Fruit fly (Drosophila melanogaster) whole organism, wandering third instar larva: Measurements from ENCODE around the gene OS9.

ENCODE experiments used
- Dfd ChIP-seq: fragments of >200 bp; optimal IDR thresholded peaks from 2 replicates; lab custom pipeline; 2017; ENCODE audit warnings: missing biosample characterization, missing genetic modification characterization
- Dif ChIP-seq: fragments of 200-275, 200-300 bp; sonication (Bioruptor generic); optimal IDR thresholded peaks from 2 replicates; lab custom pipeline; 2018; ENCODE audit warnings: missing biosample characterization, missing genetic modification characterization; ENCODE audit not compliant: partially characterized antibody
- GATAd ChIP-seq: sonication (Bioruptor generic); optimal IDR thresholded peaks from 2 replicates; lab custom pipeline; 2016; ENCODE audit warnings: missing biosample characterization, missing genetic modification characterization
- HLH106 ChIP-seq: fragments of 200-800 bp; optimal IDR thresholded peaks from 3 replicates; lab custom pipeline; 2019; ENCODE audit warnings: missing biosample characterization, mild to moderate bottlenecking, missing genetic modification characterization, moderate library complexity
- Hnf4 ChIP-seq: fragments of 200-800 bp; sonication (Bioruptor generic); optimal IDR thresholded peaks from 2 replicates; lab custom pipeline; 2016; ENCODE audit warnings: missing biosample characterization, mild to moderate bottlenecking, missing genetic modification characterization
- Hr78 ChIP-seq: fragments of >200 bp; optimal IDR thresholded peaks from 2 replicates; lab custom pipeline; 2017; ENCODE audit warnings: missing biosample characterization, missing genetic modification characterization
- Hr83 ChIP-seq: fragments of 200-300 bp; sonication (Bioruptor generic); optimal IDR thresholded peaks from 2 replicates; lab custom pipeline; 2016; ENCODE audit warnings: missing biosample characterization, mild to moderate bottlenecking, missing genetic modification characterization, moderate library complexity; ENCODE audit not compliant: poor library complexity, severe bottlenecking
- Jra ChIP-seq: sonication (Bioruptor generic); optimal IDR thresholded peaks from 2 replicates; lab custom pipeline; 2016; ENCODE audit warnings: missing biosample characterization, missing genetic modification characterization
- Mio ChIP-seq: sonication (Bioruptor generic); optimal IDR thresholded peaks from 2 replicates; lab custom pipeline; 2016; ENCODE audit warnings: missing biosample characterization, missing genetic modification characterization
- Myc ChIP-seq: fragments of >200 bp; optimal IDR thresholded peaks from 2 replicates; lab custom pipeline; 2017
- N ChIP-seq: fragments of >200 bp; optimal IDR thresholded peaks from 2 replicates; lab custom pipeline; 2018; ENCODE audit warnings: missing biosample characterization, missing external identifiers, missing genetic modification characterization
- OdsH ChIP-seq: fragments of 200-800 bp; sonication (Bioruptor generic); optimal IDR thresholded peaks from 2 replicates; lab custom pipeline; 2016; ENCODE audit warnings: missing biosample characterization, mild to moderate bottlenecking, missing genetic modification characterization
- Rel ChIP-seq, 2 experiments: fragments of 200-800 bp; sonication (Bioruptor generic) in 1 of 2; optimal IDR thresholded peaks; 2 replicates in 1 of 2; 3 replicates in 1 of 2; lab custom pipeline; 2016 to 2019; ENCODE audit warnings: mild to moderate bottlenecking in 2 of 2, missing biosample characterization in 2 of 2, missing genetic modification characterization in 2 of 2, moderate library complexity in 1 of 2
- Sp1 ChIP-seq: fragments of 200-800 bp; sonication (Bioruptor generic); optimal IDR thresholded peaks from 3 replicates; lab custom pipeline; 2019; ENCODE audit warnings: missing biosample characterization, mild to moderate bottlenecking, missing genetic modification characterization, moderate library complexity
- br ChIP-seq: fragments of 200-800 bp; sonication (Bioruptor generic); optimal IDR thresholded peaks from 2 replicates; lab custom pipeline; 2016; ENCODE audit warnings: missing biosample characterization, missing genetic modification characterization
- dl ChIP-seq, 2 experiments: fragments of 175-275, 200-275 bp in 1 of 2; fragments of 200-275 bp in 1 of 2; sonication (Bioruptor generic); optimal IDR thresholded peaks; lab custom pipeline; 2018; ENCODE audit warnings: mild to moderate bottlenecking in 2 of 2, missing biosample characterization in 2 of 2, missing genetic modification characterization in 2 of 2, moderate library complexity in 2 of 2; ENCODE audit not compliant: partially characterized antibody in 2 of 2, insufficient read depth in 1 of 2
- dmrt93B ChIP-seq: fragments of 200-800 bp; sonication (Bioruptor generic); optimal IDR thresholded peaks from 2 replicates; lab custom pipeline; 2018; ENCODE audit warnings: missing biosample characterization, mild to moderate bottlenecking, missing genetic modification characterization
- dsf ChIP-seq: sonication (Bioruptor generic); optimal IDR thresholded peaks from 2 replicates; lab custom pipeline; 2016; ENCODE audit warnings: missing biosample characterization, missing genetic modification characterization, borderline replicate concordance
- ey ChIP-seq: fragments of 200-800 bp; sonication (Bioruptor generic); optimal IDR thresholded peaks from 2 replicates; lab custom pipeline; 2016; ENCODE audit warnings: missing biosample characterization, missing genetic modification characterization
- foxo ChIP-seq, 2 experiments: fragments of 200-800 bp; sonication (Bioruptor generic); optimal IDR thresholded peaks; 2 replicates in 1 of 2; 3 replicates in 1 of 2; lab custom pipeline; 2016 to 2017; ENCODE audit warnings: missing biosample characterization in 2 of 2, missing genetic modification characterization in 2 of 2
- fru ChIP-seq: fragments of 200-800 bp; sonication (Bioruptor generic); optimal IDR thresholded peaks from 3 replicates; lab custom pipeline; 2016; ENCODE audit warnings: missing biosample characterization, mild to moderate bottlenecking, missing genetic modification characterization
- h ChIP-seq: fragments of 200-800 bp; sonication (Bioruptor generic); optimal IDR thresholded peaks from 3 replicates; lab custom pipeline; 2016; ENCODE audit warnings: missing biosample characterization, mild to moderate bottlenecking, missing genetic modification characterization
- jim ChIP-seq: fragments of 175-275, 200-325 bp; sonication (Bioruptor generic); optimal IDR thresholded peaks from 2 replicates; lab custom pipeline; 2016; ENCODE audit warnings: missing biosample characterization, mild to moderate bottlenecking, missing genetic modification characterization
- lola ChIP-seq: fragments of >200 bp; optimal IDR thresholded peaks from 2 replicates; lab custom pipeline; 2017; ENCODE audit warnings: missing biosample characterization, missing genetic modification characterization
- pan ChIP-seq: fragments of >200 bp; optimal IDR thresholded peaks from 2 replicates; lab custom pipeline; 2017
- psq ChIP-seq: fragments of 200-800 bp; sonication (Bioruptor generic); optimal IDR thresholded peaks from 3 replicates; lab custom pipeline; 2017; ENCODE audit warnings: missing biosample characterization, mild to moderate bottlenecking, missing genetic modification characterization, moderate library complexity
- rgr ChIP-seq: fragments of 200-800 bp; sonication (Bioruptor generic); optimal IDR thresholded peaks from 3 replicates; lab custom pipeline; 2016; ENCODE audit warnings: missing biosample characterization, mild to moderate bottlenecking, missing genetic modification characterization
- sv ChIP-seq: fragments of 200-800 bp; sonication (Bioruptor generic); optimal IDR thresholded peaks from 3 replicates; lab custom pipeline; 2016; ENCODE audit warnings: missing biosample characterization, missing genetic modification characterization
- tai ChIP-seq: sonication (Bioruptor generic); optimal IDR thresholded peaks from 2 replicates; lab custom pipeline; 2016; ENCODE audit warnings: missing biosample characterization, missing genetic modification characterization

OS9 gene

DNA sequence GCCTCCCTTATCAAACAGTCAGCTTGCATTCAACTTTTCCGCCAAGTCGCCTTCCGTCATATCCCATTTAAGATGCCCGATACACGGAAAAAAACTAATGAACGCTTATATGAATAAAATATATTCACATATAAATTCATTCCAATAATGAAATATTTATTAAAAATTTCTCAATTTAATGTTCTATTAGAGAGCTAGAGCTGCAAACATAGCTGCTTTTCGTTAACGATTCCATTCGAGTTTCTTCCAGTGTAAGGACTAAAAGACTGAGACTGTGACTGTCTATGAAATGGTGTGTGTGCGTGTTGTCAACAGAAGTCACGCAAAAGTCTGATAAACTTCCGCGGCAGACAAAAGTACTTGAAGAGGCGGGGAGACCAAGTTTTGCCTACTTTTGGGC, 36.2 kb downstream of the OS9 start:
- TF ChIP-seq OdsH (GFP tag; lab: Kevin White, UChicago) = no peak
- TF ChIP-seq foxo (GFP tag; optimal IDR thresholded peaks at IDR 0.05; lab: Kevin White, UChicago) = peak in 1 of 2 experiments; percentile 9
- TF ChIP-seq h (GFP tag; lab: Kevin White, UChicago) = peak; percentile 1

DNA sequence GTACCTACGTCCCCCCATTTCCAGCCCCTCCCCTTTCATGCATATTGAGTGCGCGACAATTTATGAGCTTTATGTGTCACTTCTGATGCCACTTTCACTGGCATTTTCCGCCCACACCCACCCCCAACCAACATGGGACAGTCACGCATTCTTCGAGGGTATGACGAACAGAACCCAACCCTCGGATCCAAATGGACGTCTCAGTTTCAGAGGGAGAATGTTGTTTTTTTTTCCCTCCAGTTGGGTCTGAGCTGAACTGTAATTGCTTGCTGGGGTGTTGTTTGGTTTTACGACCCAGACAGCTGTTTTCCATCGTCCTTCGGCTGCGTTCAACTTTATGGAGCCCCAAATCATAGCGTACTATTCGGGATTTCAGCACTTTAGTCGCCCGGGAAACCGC, 42.5 kb downstream of the OS9 start:
- TF ChIP-seq h (GFP tag; lab: Kevin White, UChicago) (no peak), jim (GFP tag; lab: Kevin White, UChicago) (no peak), br (GFP tag; lab: Kevin White, UChicago) (no peak), psq (GFP tag; lab: Kevin White, UChicago) (no peak), tai (GFP tag; lab: Kevin White, UChicago) (no peak), Dif (no peak), Hr83 (GFP tag; lab: Kevin White, UChicago) (no peak), HLH106 (tag; lab: Kevin White, UChicago) (no peak), foxo (GFP tag; optimal IDR thresholded peaks at IDR 0.05; lab: Kevin White, UChicago) (no peak), GATAd (GFP tag; lab: Kevin White, UChicago) (no peak), dmrt93B (GFP tag; lab: Kevin White, UChicago) (no peak), Myc (no peak), rgr (GFP tag; lab: Kevin White, UChicago) (no peak)

DNA sequence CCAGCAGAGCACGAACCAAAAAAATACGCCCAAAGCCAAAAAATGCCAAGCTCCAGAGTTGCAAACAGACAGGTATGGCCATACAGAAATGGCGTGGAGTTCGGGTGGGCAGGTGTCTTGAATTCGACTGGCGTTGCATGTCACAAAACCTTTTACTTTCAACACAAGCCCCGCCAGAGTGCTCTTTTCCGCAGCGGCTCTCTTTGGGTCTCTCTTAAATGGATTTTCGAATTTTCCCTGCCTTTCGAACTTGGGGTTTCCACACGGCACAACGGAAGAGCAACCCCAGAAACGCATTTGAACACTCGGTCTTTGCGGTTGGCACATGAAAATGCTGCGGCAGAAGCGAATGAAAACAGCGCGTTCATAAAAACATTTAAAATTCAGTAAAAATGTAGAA, 48.5 kb downstream of the OS9 start:
- TF ChIP-seq Mio (GFP tag; lab: Kevin White, UChicago) = no peak
- no peak for TF ChIP-seq lola
- no peak for TF ChIP-seq foxo (GFP tag; optimal IDR thresholded peaks at IDR 0.05; lab: Kevin White, UChicago)
- no peak for TF ChIP-seq Sp1 (GFP tag; lab: Kevin White, UChicago)
- TF ChIP-seq ey = no peak
- no peak for TF ChIP-seq N (GFP tag; lab: Kevin White, UChicago)
- no peak for TF ChIP-seq dsf (GFP tag; lab: Kevin White, UChicago)
- TF ChIP-seq Hnf4 (GFP tag; lab: Kevin White, UChicago) = no peak
- TF ChIP-seq jim (GFP tag; lab: Kevin White, UChicago) = no peak
- no peak for TF ChIP-seq Hr83 (GFP tag; lab: Kevin White, UChicago)
- no peak for TF ChIP-seq psq (GFP tag; lab: Kevin White, UChicago)
- no peak for TF ChIP-seq dl (GFP tag; optimal IDR thresholded peaks at IDR 0.05; lab: Kevin White, UChicago; ENCODE audit: insufficient read depth in 1 of 2, partially characterized antibody in 2 of 2)
- no peak for TF ChIP-seq GATAd (GFP tag; lab: Kevin White, UChicago)
- no peak for TF ChIP-seq br (GFP tag; lab: Kevin White, UChicago)
- TF ChIP-seq dmrt93B (GFP tag; lab: Kevin White, UChicago) = no peak
- no peak for TF ChIP-seq Jra (GFP tag; lab: Kevin White, UChicago)
- TF ChIP-seq pan (lab: Kevin White, UChicago) = no peak
- TF ChIP-seq tai (GFP tag; lab: Kevin White, UChicago) = no peak
- no peak for TF ChIP-seq Hr78 (GFP tag; lab: Kevin White, UChicago)
- no peak for TF ChIP-seq sv (GFP tag; lab: Kevin White, UChicago)
- TF ChIP-seq, all 38 proteins: peak for 0

DNA sequence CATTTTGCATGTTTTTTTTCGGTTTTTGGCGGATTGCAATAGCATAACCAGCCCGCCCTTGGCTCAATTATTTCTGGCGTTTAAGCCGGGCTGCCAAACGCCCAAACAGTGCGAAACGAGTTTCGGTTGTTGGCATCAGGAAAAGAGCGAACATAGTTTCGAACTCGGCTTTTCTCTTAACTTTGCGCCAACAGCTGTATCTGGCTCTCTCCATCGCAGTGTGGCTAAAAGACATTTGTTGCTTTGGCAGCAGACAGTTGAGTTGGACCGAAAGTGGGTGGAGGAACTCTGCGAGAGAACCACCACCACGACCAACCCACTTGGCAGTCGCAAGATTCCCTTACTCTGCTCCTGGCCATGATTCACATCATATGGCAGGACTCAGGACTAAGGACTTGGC, 49.3 kb downstream of the OS9 start:
- no peak for TF ChIP-seq Dfd
- no peak for TF ChIP-seq rgr (GFP tag; lab: Kevin White, UChicago)
- no peak for TF ChIP-seq Rel (GFP tag; optimal IDR thresholded peaks at IDR 0.05; lab: Kevin White, UChicago)
- TF ChIP-seq Rel (tag; optimal IDR thresholded peaks at IDR 0.05; lab: Kevin White, UChicago) = no peak
- no peak for TF ChIP-seq fru (GFP tag; lab: Kevin White, UChicago)
- TF ChIP-seq foxo (GFP tag; optimal IDR thresholded peaks at IDR 0.05; lab: Kevin White, UChicago) = no peak
- TF ChIP-seq dmrt93B (GFP tag; lab: Kevin White, UChicago) = no peak
- TF ChIP-seq, all 38 proteins: peak for 0
